Fruit fly (Drosophila melanogaster) whole organism, prepupa: ENCODE results near the gene Cap-H2.

ENCODE experiments used
- CG6792 ChIP-seq: fragments of 200-800 bp; sonication (Bioruptor generic); optimal IDR thresholded peaks from 3 replicates; lab custom pipeline; 2016; ENCODE audit warnings: missing biosample characterization, missing genetic modification characterization
- cyc ChIP-seq: fragments of 200-800 bp; sonication (Bioruptor generic); optimal IDR thresholded peaks from 3 replicates; lab custom pipeline; 2016; ENCODE audit warnings: missing biosample characterization, missing genetic modification characterization
- dsx ChIP-seq: fragments of 200-800 bp; optimal IDR thresholded peaks from 3 replicates; lab custom pipeline; 2019; ENCODE audit warnings: missing biosample characterization, mild to moderate bottlenecking, missing genetic modification characterization, moderate library complexity; ENCODE audit not compliant: poor library complexity, severe bottlenecking
- vri ChIP-seq: fragments of 200-800 bp; sonication (Bioruptor generic); optimal IDR thresholded peaks from 3 replicates; lab custom pipeline; 2016; ENCODE audit warnings: missing biosample characterization, mild to moderate bottlenecking, missing genetic modification characterization

- TF ChIP-seq cyc, result peak; percentile 74
- TF ChIP-seq vri, result no peak
- peak; percentile 52 for TF ChIP-seq CG6792 (GFP tag; lab: Kevin White, UChicago)
- TF ChIP-seq dsx (GFP tag; lab: Kevin White, UChicago), result no peak
Observed at dm6 chr3R:10784058-10784499, 23.0 kb downstream of the Cap-H2 start, which contains the start of the genes mRpL37 and Rbp1.
